Fruit fly (Drosophila melanogaster): ENCODE measurements around the gene Grip75.

The Grip75 gene

dm6 chr2L:10457191-10457899 lies 25.8 kb upstream of the Grip75 start, which contains the start of the genes LManI and LManII:
LManI (minus strand) TSS chr2L:10457241.
LManII (plus strand) TSS chr2L:10457658.
- TF ChIP-seq CG9948 (tag; optimal IDR thresholded peaks at IDR 0.05) (no peak), CG12605 (GFP tag; IDR thresholded peaks at IDR 0.05) (peak; percentile 12; the same call in 1 of the 2 replicates)

dm6 chr2L:10458979-10459378 lies 24.1 kb upstream of the Grip75 start:
- TF ChIP-seq CG32121 (GFP tag; IDR thresholded peaks at IDR 0.05) (no peak), CG8301 (tag; optimal IDR thresholded peaks at IDR 0.05) (no peak), Pif1B (GFP tag; optimal IDR thresholded peaks at IDR 0.05) (no peak), Snoo (tag; optimal IDR thresholded peaks at IDR 0.05) (no peak), CG34367 (tag; optimal IDR thresholded peaks at IDR 0.05) (no peak), CG17806 (tag; optimal IDR thresholded peaks at IDR 0.05) (no peak), rn (GFP tag; IDR thresholded peaks at IDR 0.05) (no peak), CG13204 (GFP tag; optimal IDR thresholded peaks at IDR 0.05) (no peak), CG12605 (GFP tag; IDR thresholded peaks at IDR 0.05) (no peak), Ets98B (GFP tag; IDR thresholded peaks at IDR 0.05) (no peak), gl (tag; optimal IDR thresholded peaks at IDR 0.05) (no peak), Pif1A (GFP tag; optimal IDR thresholded peaks at IDR 0.05) (no peak), CG4496 (GFP tag; IDR thresholded peaks at IDR 0.05) (no peak), CG14655 (GFP tag; optimal IDR thresholded peaks at IDR 0.05) (no peak)

- TF ChIP-seq CG32121 (GFP tag; IDR thresholded peaks at IDR 0.05) (0 out of 2 replicates have a peak, but pooled peaks have one; percentile 45), EcR (GFP tag; optimal IDR thresholded peaks at IDR 0.05) (no peak), CG8301 (tag; optimal IDR thresholded peaks at IDR 0.05) (peak; percentile 38), CG9948 (tag; optimal IDR thresholded peaks at IDR 0.05) (no peak), CG4496 (GFP tag; IDR thresholded peaks at IDR 0.05) (no peak), rn (GFP tag; IDR thresholded peaks at IDR 0.05) (no peak), CG12605 (GFP tag; IDR thresholded peaks at IDR 0.05) (no peak), Pif1A (GFP tag; optimal IDR thresholded peaks at IDR 0.05) (peak; percentile 25), CG15710 (tag; optimal IDR thresholded peaks at IDR 0.05) (no peak), Snoo (tag; optimal IDR thresholded peaks at IDR 0.05) (no peak), CG14655 (GFP tag; optimal IDR thresholded peaks at IDR 0.05) (peak; percentile 59), CG8159 (tag; optimal IDR thresholded peaks at IDR 0.05) (no peak), CG13204 (GFP tag; optimal IDR thresholded peaks at IDR 0.05) (no peak), CG34367 (tag; optimal IDR thresholded peaks at IDR 0.05) (no peak), Pif1B (GFP tag; optimal IDR thresholded peaks at IDR 0.05) (no peak)
Observed at dm6 chr2L:10466865-10467270, 16.2 kb upstream of the Grip75 start.

dm6 chr2L:10468388-10468787 lies 14.7 kb upstream of the Grip75 start:
- TF ChIP-seq Pif1B (GFP tag; optimal IDR thresholded peaks at IDR 0.05) = peak; percentile 58
- TF ChIP-seq Snoo (tag; optimal IDR thresholded peaks at IDR 0.05) = peak; percentile 11
- no peak for TF ChIP-seq CG12605 (GFP tag; IDR thresholded peaks at IDR 0.05)
- TF ChIP-seq gl (tag; optimal IDR thresholded peaks at IDR 0.05) = no peak
- TF ChIP-seq Pif1A (GFP tag; optimal IDR thresholded peaks at IDR 0.05) = peak; percentile 48
- no peak for TF ChIP-seq fd96Ca (GFP tag; IDR thresholded peaks at IDR 0.05)
- TF ChIP-seq CG14655 (GFP tag; optimal IDR thresholded peaks at IDR 0.05) = peak; percentile 59
- no peak for TF ChIP-seq CG10348 (GFP tag; IDR thresholded peaks at IDR 0.05)
- peak; percentile 51; the same call in 1 of the 2 replicates for TF ChIP-seq Ets98B (GFP tag; IDR thresholded peaks at IDR 0.05)
- peak; percentile 43 for TF ChIP-seq CG8301 (tag; optimal IDR thresholded peaks at IDR 0.05)
- TF ChIP-seq EcR (GFP tag; optimal IDR thresholded peaks at IDR 0.05) = no peak
- peak; percentile 23 for TF ChIP-seq CG9948 (tag; optimal IDR thresholded peaks at IDR 0.05)
- no peak for TF ChIP-seq CG13204 (GFP tag; optimal IDR thresholded peaks at IDR 0.05)
- peak; percentile 56 for TF ChIP-seq CG34367 (tag; optimal IDR thresholded peaks at IDR 0.05)
- TF ChIP-seq CG4496 (GFP tag; IDR thresholded peaks at IDR 0.05) = peak; percentile 78
- peak; percentile 64 for TF ChIP-seq CG17806 (tag; optimal IDR thresholded peaks at IDR 0.05)
- peak; percentile 70 for TF ChIP-seq CG15710 (tag; optimal IDR thresholded peaks at IDR 0.05)
- TF ChIP-seq D1 (tag; optimal IDR thresholded peaks at IDR 0.05) = no peak
- TF ChIP-seq rn (GFP tag; IDR thresholded peaks at IDR 0.05) = peak; percentile 17; the same call in 1 of the 2 replicates
- TF ChIP-seq CG32121 (GFP tag; IDR thresholded peaks at IDR 0.05) = peak; percentile 67
- peak; percentile 72 for TF ChIP-seq CG8159 (tag; optimal IDR thresholded peaks at IDR 0.05)

- TF ChIP-seq gl (tag; optimal IDR thresholded peaks at IDR 0.05) (no peak), CG8159 (tag; optimal IDR thresholded peaks at IDR 0.05) (no peak), CG12605 (GFP tag; IDR thresholded peaks at IDR 0.05) (no peak), CG13204 (GFP tag; optimal IDR thresholded peaks at IDR 0.05) (no peak), Snoo (tag; optimal IDR thresholded peaks at IDR 0.05) (no peak), EcR (GFP tag; optimal IDR thresholded peaks at IDR 0.05) (no peak), CG9948 (tag; optimal IDR thresholded peaks at IDR 0.05) (no peak), rn (GFP tag; IDR thresholded peaks at IDR 0.05) (no peak), CG8301 (tag; optimal IDR thresholded peaks at IDR 0.05) (no peak), CG34367 (tag; optimal IDR thresholded peaks at IDR 0.05) (no peak), CG10348 (GFP tag; IDR thresholded peaks at IDR 0.05) (no peak), fd96Ca (GFP tag; IDR thresholded peaks at IDR 0.05) (no peak)
Observed at dm6 chr2L:10468978-10469377, 14.1 kb upstream of the Grip75 start.

dm6 chr2L:10470211-10470610 lies 12.9 kb upstream of the Grip75 start:
- 0 out of 2 replicates have a peak, but pooled peaks have one; percentile 11 for TF ChIP-seq CG32121 (GFP tag; IDR thresholded peaks at IDR 0.05)
- no peak for TF ChIP-seq D1 (tag; optimal IDR thresholded peaks at IDR 0.05)

Measured in whole organism, pupa.